Fruit fly (Drosophila melanogaster) whole organism, embryonic: ENCODE results near the gene CG6933.

Source experiments
- BEAF-32 ChIP-seq: fragments of 200-800 bp; sonication (Bioruptor generic); optimal IDR thresholded peaks from 3 replicates; lab custom pipeline; 2017; ENCODE audit warnings: missing biosample characterization, missing genetic modification characterization, mild to moderate bottlenecking, moderate library complexity, missing genetic modification reagents
- CG11093 ChIP-seq: fragments of 200-800 bp; sonication (Bioruptor generic); IDR thresholded peaks from 3 replicates; pipeline ENCODE4 v1.3.6; 2022; ENCODE audit warnings: missing biosample characterization, missing genetic modification characterization
- CG11456 ChIP-seq: fragments of 200-800 bp; sonication (Bioruptor generic); IDR thresholded peaks from 3 replicates; pipeline ENCODE4 v1.3.6; 2022; ENCODE audit warnings: missing biosample characterization, missing genetic modification characterization
- CG13287 ChIP-seq: fragments of 200-800 bp; sonication (Bioruptor generic); IDR thresholded peaks from 2 replicates; pipeline ENCODE4 v1.3.6; 2022; ENCODE audit warnings: missing biosample characterization, missing genetic modification characterization; ENCODE audit not compliant: partially characterized antibody
- CG14441 ChIP-seq: fragments of 200-800 bp; sonication (Bioruptor generic); IDR thresholded peaks from 2 replicates; pipeline ENCODE4 v1.3.6; 2022; ENCODE audit warnings: missing biosample characterization, missing genetic modification characterization
- CG15269 ChIP-seq: fragments of 200-800 bp; sonication (Bioruptor generic); optimal IDR thresholded peaks from 2 replicates; lab custom pipeline; 2018; ENCODE audit warnings: missing biosample characterization, mild to moderate bottlenecking, missing genetic modification characterization, moderate library complexity
- CG34224 ChIP-seq: fragments of 200-800 bp; sonication (Bioruptor generic); IDR thresholded peaks from 3 replicates; pipeline ENCODE4 v1.3.6; 2022; ENCODE audit warnings: missing biosample characterization, missing genetic modification characterization; ENCODE audit not compliant: partially characterized antibody
- CG3847 ChIP-seq: fragments of 200-800 bp; sonication (Bioruptor generic); IDR thresholded peaks from 2 replicates; pipeline ENCODE4 v1.3.6; 2022; ENCODE audit warnings: missing biosample characterization, missing genetic modification characterization
- CG6813 ChIP-seq: fragments of 200-800 bp; sonication (Bioruptor generic); optimal IDR thresholded peaks from 2 replicates; lab custom pipeline; 2017; ENCODE audit warnings: missing biosample characterization, missing genetic modification characterization, mild to moderate bottlenecking, moderate library complexity, missing genetic modification reagents
- CG8359 ChIP-seq: fragments of 200-800 bp; sonication (Bioruptor generic); optimal IDR thresholded peaks from 2 replicates; lab custom pipeline; 2017; ENCODE audit warnings: missing biosample characterization, mild to moderate bottlenecking, missing genetic modification characterization, borderline replicate concordance
- CG8478 ChIP-seq: fragments of >200 bp; optimal IDR thresholded peaks from 2 replicates; lab custom pipeline; 2018
- D19A ChIP-seq: fragments of 200-800 bp; optimal IDR thresholded peaks from 3 replicates; lab custom pipeline; 2019; ENCODE audit warnings: missing biosample characterization, mild to moderate bottlenecking, missing genetic modification characterization, moderate library complexity
- Deaf1 ChIP-seq: fragments of 200-800 bp; optimal IDR thresholded peaks from 3 replicates; lab custom pipeline; 2019; ENCODE audit warnings: missing biosample characterization, mild to moderate bottlenecking, missing genetic modification characterization, moderate library complexity
- Dfd ChIP-seq, 2 experiments: fragments of >200 bp; optimal IDR thresholded peaks; 2 replicates each; lab custom pipeline; 2017; ENCODE audit warnings: missing biosample characterization in 2 of 2, missing genetic modification characterization in 2 of 2
- Doc2 ChIP-seq: fragments of 200-800 bp; sonication (Bioruptor generic); IDR thresholded peaks from 2 replicates; pipeline ENCODE4 v1.3.6; 2022; ENCODE audit warnings: missing biosample characterization, missing genetic modification characterization
- HmgZ ChIP-seq: fragments of 200-800 bp; sonication (Bioruptor generic); optimal IDR thresholded peaks from 2 replicates; lab custom pipeline; 2018; ENCODE audit warnings: missing biosample characterization, mild to moderate bottlenecking, missing genetic modification characterization
- Hr39 ChIP-seq: fragments of >200 bp; optimal IDR thresholded peaks from 2 replicates; lab custom pipeline; 2017
- MBD-R2 ChIP-seq: fragments of 200-800 bp; sonication (Bioruptor generic); IDR thresholded peaks from 2 replicates; pipeline ENCODE4 v1.3.6; 2022; ENCODE audit warnings: missing biosample characterization, missing genetic modification characterization
- Mrtf ChIP-seq: fragments of 200-800 bp; sonication (Bioruptor generic); IDR thresholded peaks from 3 replicates; pipeline ENCODE4 v1.3.6; 2022; ENCODE audit warnings: missing biosample characterization, missing genetic modification characterization
- NFAT ChIP-seq: fragments of 200-800 bp; sonication (Bioruptor generic); IDR thresholded peaks from 2 replicates; pipeline ENCODE4 v1.3.6; 2022; ENCODE audit warnings: missing biosample characterization, missing genetic modification characterization
- NK7.1 ChIP-seq: fragments of 200-800 bp; sonication (Bioruptor generic); optimal IDR thresholded peaks from 3 replicates; lab custom pipeline; 2016; ENCODE audit warnings: missing biosample characterization, missing genetic modification characterization
- Scr ChIP-seq: fragments of 200-800 bp; sonication (Bioruptor generic); IDR thresholded peaks from 2 replicates; pipeline ENCODE4 v1.3.6; 2022; ENCODE audit warnings: missing biosample characterization, missing genetic modification characterization; ENCODE audit not compliant: partially characterized antibody
- Side ChIP-seq: fragments of 200-800 bp; sonication (Bioruptor generic); optimal IDR thresholded peaks from 2 replicates; lab custom pipeline; 2016; ENCODE audit warnings: missing biosample characterization, missing genetic modification characterization
- Sin3A ChIP-seq: fragments of >200 bp; optimal IDR thresholded peaks from 2 replicates; lab custom pipeline; 2018
- Six4 ChIP-seq: fragments of 200-800 bp; sonication (Bioruptor generic); optimal IDR thresholded peaks from 2 replicates; lab custom pipeline; 2016; ENCODE audit warnings: missing biosample characterization, missing genetic modification characterization
- amos ChIP-seq: fragments of 200-800 bp; sonication (Bioruptor generic); IDR thresholded peaks from 2 replicates; pipeline ENCODE4 v1.3.6; 2022; ENCODE audit warnings: missing biosample characterization, missing genetic modification characterization; ENCODE audit not compliant: partially characterized antibody
- bigmax ChIP-seq: fragments of 200-800 bp; sonication (Bioruptor generic); optimal IDR thresholded peaks from 2 replicates; lab custom pipeline; 2018; ENCODE audit warnings: missing biosample characterization, mild to moderate bottlenecking, missing genetic modification characterization
- bsh ChIP-seq, 2 experiments: fragments of 200-800 bp; sonication (Bioruptor generic); optimal IDR thresholded peaks; 2 replicates each; lab custom pipeline; 2017 to 2018; ENCODE audit warnings: mild to moderate bottlenecking in 2 of 2, missing biosample characterization in 2 of 2, missing genetic modification characterization in 2 of 2, moderate library complexity in 1 of 2
- btn ChIP-seq: fragments of 200-800 bp; sonication (Bioruptor generic); optimal IDR thresholded peaks from 2 replicates; lab custom pipeline; 2016; ENCODE audit warnings: missing biosample characterization, missing genetic modification characterization
- cg ChIP-seq: fragments of 200-800 bp; sonication (Bioruptor generic); optimal IDR thresholded peaks from 3 replicates; lab custom pipeline; 2019; ENCODE audit warnings: missing biosample characterization, mild to moderate bottlenecking, missing genetic modification characterization, moderate library complexity
- chinmo ChIP-seq: fragments of 200-800 bp; sonication (Bioruptor generic); IDR thresholded peaks from 4 replicates; pipeline ENCODE4 v1.3.6; 2022; ENCODE audit warnings: missing biosample characterization, missing genetic modification characterization; ENCODE audit not compliant: partially characterized antibody
- ftz-f1 ChIP-seq: fragments of 200-800 bp; sonication (Bioruptor generic); optimal IDR thresholded peaks from 2 replicates; lab custom pipeline; 2016; ENCODE audit warnings: missing biosample characterization, missing genetic modification characterization
- gem ChIP-seq: fragments of 200-800 bp; sonication (Bioruptor generic); optimal IDR thresholded peaks from 2 replicates; lab custom pipeline; 2019; ENCODE audit warnings: missing biosample characterization, mild to moderate bottlenecking, missing genetic modification characterization, moderate library complexity
- knrl ChIP-seq: fragments of 200-800 bp; sonication (Bioruptor generic); IDR thresholded peaks from 3 replicates; pipeline ENCODE4 v1.3.6; 2022; ENCODE audit warnings: missing biosample characterization, missing genetic modification characterization; ENCODE audit not compliant: partially characterized antibody
- nerfin-1 ChIP-seq: fragments of 200-800 bp; sonication (Bioruptor generic); optimal IDR thresholded peaks from 3 replicates; lab custom pipeline; 2019; ENCODE audit warnings: missing biosample characterization, mild to moderate bottlenecking, missing genetic modification characterization, moderate library complexity
- odd ChIP-seq: fragments of 200-800 bp; sonication (Bioruptor generic); optimal IDR thresholded peaks from 2 replicates; lab custom pipeline; 2017; ENCODE audit warnings: missing biosample characterization, mild to moderate bottlenecking, missing genetic modification characterization
- pzg ChIP-seq: fragments of 200-800 bp; sonication (Bioruptor generic); optimal IDR thresholded peaks from 3 replicates; lab custom pipeline; 2018; ENCODE audit warnings: missing biosample characterization, mild to moderate bottlenecking, missing genetic modification characterization, moderate library complexity
- rib ChIP-seq: fragments of 200-800 bp; sonication (Bioruptor generic); IDR thresholded peaks from 2 replicates; pipeline ENCODE4 v1.3.6; 2022; ENCODE audit warnings: missing biosample characterization, missing genetic modification characterization
- sna ChIP-seq: fragments of 200-800 bp; sonication (Bioruptor generic); IDR thresholded peaks from 2 replicates; pipeline ENCODE4 v1.3.6; 2022; ENCODE audit warnings: missing biosample characterization, missing genetic modification characterization; ENCODE audit not compliant: partially characterized antibody
- sob ChIP-seq: fragments of 200-800 bp; sonication (Bioruptor generic); IDR thresholded peaks from 2 replicates; pipeline ENCODE4 v1.3.6; 2022; ENCODE audit warnings: missing biosample characterization, missing genetic modification characterization
- toy ChIP-seq: fragments of 200-800 bp; sonication (Bioruptor generic); IDR thresholded peaks from 2 replicates; pipeline ENCODE4 v1.3.6; 2022; ENCODE audit warnings: missing biosample characterization, missing genetic modification characterization
- ttk ChIP-seq: fragments of 200-800 bp; sonication (Bioruptor generic); IDR thresholded peaks from 2 replicates; pipeline ENCODE4 v2.1.2; 2022; ENCODE audit warnings: missing biosample characterization, missing genetic modification characterization
- tup ChIP-seq: fragments of 200-800 bp; sonication (Bioruptor generic); optimal IDR thresholded peaks from 2 replicates; lab custom pipeline; 2016; ENCODE audit warnings: missing biosample characterization, mild to moderate bottlenecking, missing genetic modification characterization, moderate library complexity
- vvl ChIP-seq: fragments of 200-800 bp; sonication (Bioruptor generic); IDR thresholded peaks from 2 replicates; pipeline ENCODE4 v1.3.6; 2022; ENCODE audit warnings: missing biosample characterization, missing genetic modification characterization
- zf30C ChIP-seq: fragments of 200-800 bp; sonication (Bioruptor generic); optimal IDR thresholded peaks from 3 replicates; lab custom pipeline; 2018; ENCODE audit warnings: missing biosample characterization, mild to moderate bottlenecking, missing genetic modification characterization

CG6933 gene

dm6 chr3L:20237167-20237566, 16.9 kb upstream of the CG6933 start:
- TF ChIP-seq Dfd (GFP tag; optimal IDR thresholded peaks at IDR 0.05; lab: Kevin White, UChicago) (peak in 1 of 2 experiments; percentile 84), HmgZ (tag; lab: Kevin White, UChicago) (no peak), CG8478 (lab: Kevin White, UChicago) (peak; percentile 78)

- TF ChIP-seq vvl (GFP tag; lab: Robert Waterston, UW), result no peak
- TF ChIP-seq zf30C (GFP tag; lab: Kevin White, UChicago), result no peak
Observed at dm6 chr3L:20231369-20231768, 11.1 kb upstream of the CG6933 start, which contains the start of gene CG13813. Gene CG13813 (plus strand): TSS chr3L:20231669.

dm6 chr3L:20230178-20230775, 10.1 kb upstream of the CG6933 start:
- TF ChIP-seq ttk (GFP tag; lab: Robert Waterston, UW) (peak; percentile 32; the same call in 1 of the 2 replicates), CG13287 (GFP tag; lab: Robert Waterston, UW) (peak; percentile 31; the same call in 1 of the 2 replicates), Hr39 (no peak), ftz-f1 (GFP tag; lab: Kevin White, UChicago) (peak; percentile 91), vvl (GFP tag; lab: Robert Waterston, UW) (0 out of 2 replicates have a peak, but pooled peaks have one; percentile 21), Doc2 (no peak), CG8359 (GFP tag; lab: Kevin White, UChicago) (no peak), knrl (GFP tag; lab: Robert Waterston, UW) (no peak), chinmo (GFP tag; lab: Robert Waterston, UW) (peak; percentile 86; the same call in 3 of the 4 replicates), Side (GFP tag; lab: Kevin White, UChicago) (no peak), odd (GFP tag; lab: Kevin White, UChicago) (no peak), Deaf1 (tag; lab: Kevin White, UChicago) (peak; percentile 83), amos (GFP tag; lab: Robert Waterston, UW) (peak; percentile 55; the same call in 1 of the 2 replicates), NK7.1 (GFP tag; lab: Kevin White, UChicago) (no peak), CG14441 (GFP tag; lab: Robert Waterston, UW) (0 out of 2 replicates have a peak, but pooled peaks have one; percentile 25), cg (GFP tag; lab: Kevin White, UChicago) (peak; percentile 45), Six4 (GFP tag; lab: Kevin White, UChicago) (no peak), btn (GFP tag; lab: Kevin White, UChicago) (no peak), CG34224 (GFP tag; lab: Robert Waterston, UW) (peak; percentile 62), CG3847 (no peak), pzg (peak; percentile 4), Mrtf (GFP tag; lab: Robert Waterston, UW) (no peak), CG11093 (GFP tag; lab: Robert Waterston, UW) (no peak), gem (tag; lab: Kevin White, UChicago) (no peak), tup (GFP tag; lab: Kevin White, UChicago) (no peak), sna (GFP tag; lab: Robert Waterston, UW) (no peak), CG15269 (tag; lab: Kevin White, UChicago) (no peak), CG11456 (GFP tag; lab: Robert Waterston, UW) (no peak), D19A (no peak), nerfin-1 (no peak), BEAF-32 (GFP tag; lab: Kevin White, UChicago) (peak; percentile 26), sob (peak; percentile 39; the same call in 1 of the 2 replicates), bsh (GFP tag; optimal IDR thresholded peaks at IDR 0.05; lab: Kevin White, UChicago) (peak in 1 of 2 experiments; percentile 23), CG6813 (GFP tag; lab: Kevin White, UChicago) (no peak), Scr (peak; percentile 48; the same call in 1 of the 2 replicates), zf30C (GFP tag; lab: Kevin White, UChicago) (no peak), rib (GFP tag; lab: Robert Waterston, UW) (peak; percentile 33; the same call in 1 of the 2 replicates), Sin3A (lab: Kevin White, UChicago) (no peak), MBD-R2 (GFP tag; lab: Robert Waterston, UW) (peak; percentile 19; the same call in 1 of the 2 replicates), NFAT (no peak), toy (GFP tag; lab: Robert Waterston, UW) (no peak), bigmax (GFP tag; lab: Kevin White, UChicago) (peak; percentile 43)
